Fruit fly (Drosophila melanogaster): Measurements from ENCODE around the gene CG4572.

CG4572 gene

dm6 chr3R:19830973-19831372 is 33.2 kb downstream of the CG4572 start (continued):
- TF ChIP-seq scrt (GFP tag; optimal IDR thresholded peaks at IDR 0.05) (peak; percentile 44), CG3281 (GFP tag; optimal IDR thresholded peaks at IDR 0.05) (peak; percentile 65), CG14667 (GFP tag; IDR thresholded peaks at IDR 0.05) (no peak), NC2α (GFP tag; optimal IDR thresholded peaks at IDR 0.05) (no peak), CG10147 (GFP tag; optimal IDR thresholded peaks at IDR 0.05) (peak; percentile 68), emc (GFP tag; optimal IDR thresholded peaks at IDR 0.05) (no peak), z (GFP tag; IDR thresholded peaks at IDR 0.05) (no peak), jumu (GFP tag; optimal IDR thresholded peaks at IDR 0.05) (peak; percentile 6), CG15073 (GFP tag; optimal IDR thresholded peaks at IDR 0.05) (no peak), fd102C (GFP tag; optimal IDR thresholded peaks at IDR 0.05) (no peak), kay (GFP tag; optimal IDR thresholded peaks at IDR 0.05) (no peak), CG3838 (GFP tag; optimal IDR thresholded peaks at IDR 0.05) (no peak), CG13894 (tag; optimal IDR thresholded peaks at IDR 0.05) (no peak), otp (GFP tag; IDR thresholded peaks at IDR 0.05) (0 out of 3 replicates have a peak, but pooled peaks have one; percentile 17), CG13296 (GFP tag; optimal IDR thresholded peaks at IDR 0.05) (peak; percentile 58), CG13123 (GFP tag; optimal IDR thresholded peaks at IDR 0.05) (no peak), Kr (GFP tag; optimal IDR thresholded peaks at IDR 0.05) (no peak), Drgx (GFP tag; IDR thresholded peaks at IDR 0.05) (no peak), CG12391 (tag; optimal IDR thresholded peaks at IDR 0.05) (peak; percentile 63), Myb (GFP tag; optimal IDR thresholded peaks at IDR 0.05) (peak; percentile 40), dmrt99B (tag; optimal IDR thresholded peaks at IDR 0.05) (peak; percentile 86), CG43689 (GFP tag; IDR thresholded peaks at IDR 0.05) (peak; percentile 35; the same call in 1 of the 2 replicates), seq (GFP tag; IDR thresholded peaks at IDR 0.05) (peak; percentile 71), cg (GFP tag; optimal IDR thresholded peaks at IDR 0.05) (no peak), ATbp (GFP tag; optimal IDR thresholded peaks at IDR 0.05) (peak; percentile 81), CG4820 (GFP tag; optimal IDR thresholded peaks at IDR 0.05) (no peak), ro (GFP tag; IDR thresholded peaks at IDR 0.05) (no peak), CG16779 (GFP tag; IDR thresholded peaks at IDR 0.05) (no peak), cwo (GFP tag; optimal IDR thresholded peaks at IDR 0.05) (peak; percentile 65), Dip3 (GFP tag; optimal IDR thresholded peaks at IDR 0.05) (peak; percentile 29), Nf-YA (GFP tag; IDR thresholded peaks at IDR 0.05) (no peak), CoRest (tag; optimal IDR thresholded peaks at IDR 0.05) (peak; percentile 61), dpn (GFP tag; optimal IDR thresholded peaks at IDR 0.05) (peak; percentile 38 to 47), Ada2b (GFP tag; IDR thresholded peaks at IDR 0.05) (peak; percentile 68), exex (tag; optimal IDR thresholded peaks at IDR 0.05) (no peak), CG17328 (GFP tag; IDR thresholded peaks at IDR 0.05) (peak; percentile 39; the same call in 1 of the 2 replicates), CG7357 (GFP tag; IDR thresholded peaks at IDR 0.05) (0 out of 3 replicates have a peak, but pooled peaks have one; percentile 33), CG14965 (GFP tag; optimal IDR thresholded peaks at IDR 0.05; ENCODE audit: borderline replicate concordance) (no peak), shn (GFP tag; optimal IDR thresholded peaks at IDR 0.05) (no peak), danr (GFP tag; IDR thresholded peaks at IDR 0.05) (no peak), Sry-δ (GFP tag; optimal IDR thresholded peaks at IDR 0.05) (no peak), oc (tag; optimal IDR thresholded peaks at IDR 0.05) (peak; percentile 85), gt (GFP tag; IDR thresholded peaks at IDR 0.05) (no peak), Vsx1 (GFP tag; optimal IDR thresholded peaks at IDR 0.05) (peak; percentile 69), CG1647 (GFP tag; optimal IDR thresholded peaks at IDR 0.05) (no peak), crp (GFP tag; optimal IDR thresholded peaks at IDR 0.05) (no peak), HLH3B (GFP tag; IDR thresholded peaks at IDR 0.05) (peak; percentile 75), twi (tag; optimal IDR thresholded peaks at IDR 0.05) (no peak), pan (optimal IDR thresholded peaks at IDR 0.05) (no peak), pan (GFP tag; optimal IDR thresholded peaks at IDR 0.05 in 1 of 2, IDR thresholded peaks at IDR 0.05 in 1 of 2) (peak in 1 of 2 experiments; percentile 87), zfh2 (GFP tag; optimal IDR thresholded peaks at IDR 0.05) (peak; percentile 29), ap (GFP tag; IDR thresholded peaks at IDR 0.05) (peak; percentile 73; the same call in 1 of the 2 replicates)
